Worm (Caenorhabditis elegans) whole organism, L1 larva: Measurements from ENCODE around the gene C12D5.4.

ENCODE experiments used
- alr-1 ChIP-seq: fragments of 200-800 bp; sonication (Bioruptor generic); optimal IDR thresholded peaks from 2 replicates; lab custom pipeline; 2018; ENCODE audit warnings: borderline replicate concordance, mild to moderate bottlenecking, missing genetic modification characterization, missing compliant biosample characterization
- ama-1 ChIP-seq: fragments of 150-350 bp; optimal IDR thresholded peaks from 2 replicates; lab custom pipeline; 2014
- mep-1 ChIP-seq: fragments of 150-350 bp; optimal IDR thresholded peaks from 2 replicates; lab custom pipeline; 2014; ENCODE audit warnings: missing biosample characterization, missing genetic modification characterization
- nhr-71 ChIP-seq: sonication (generic microtip); optimal IDR thresholded peaks from 2 replicates; lab custom pipeline; 2016; ENCODE audit warnings: mild to moderate bottlenecking, missing genetic modification characterization, moderate library complexity, missing compliant biosample characterization

DNA sequence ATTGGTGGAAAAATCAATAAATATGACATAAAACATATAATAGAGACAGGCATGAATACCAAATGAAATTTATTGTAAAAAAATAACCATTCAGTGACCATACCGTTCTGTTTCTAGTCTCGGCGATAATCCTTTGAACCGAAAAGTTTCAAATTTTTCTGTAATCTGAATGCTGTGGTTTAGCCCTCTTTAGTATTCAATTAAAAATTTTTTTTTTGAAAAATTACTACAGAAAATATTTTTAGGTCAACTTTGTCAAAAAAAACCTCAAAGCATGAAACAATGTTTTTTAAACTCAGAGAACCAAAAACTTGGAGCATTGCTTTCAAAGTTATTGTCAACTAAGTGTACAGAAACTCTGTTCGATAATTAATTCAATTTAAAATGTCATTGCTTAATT is 36.2 kb downstream of the C12D5.4 start, which contains the start of gene ZK105.11:
- TF ChIP-seq mep-1 (tag; lab: Kevin White, UChicago) (no peak), nhr-71 (tag; lab: Kevin White, UChicago) (no peak), alr-1 (no peak), ama-1 (no peak)
